Worm (Caenorhabditis elegans): ENCODE data around the gene dyci-1.

dyci-1 gene

ce11 chrIV:6803805-6804344, 18.8 kb upstream of the dyci-1 start:
- TF ChIP-seq fos-1 (tag; optimal IDR thresholded peaks at IDR 0.05) (peak; percentile 18), mab-5 (tag; optimal IDR thresholded peaks at IDR 0.05) (peak; percentile 2), nhr-237 (tag; optimal IDR thresholded peaks at IDR 0.05) (no peak), sma-9 (GFP tag; optimal IDR thresholded peaks at IDR 0.05) (peak; percentile 21), sma-9 (tag; optimal IDR thresholded peaks at IDR 0.05) (no peak), skn-1 (tag; optimal IDR thresholded peaks at IDR 0.05) (no peak)

- no peak for TF ChIP-seq R02D3.7 (tag; optimal IDR thresholded peaks at IDR 0.05)
- TF ChIP-seq ZK546.5 (tag; optimal IDR thresholded peaks at IDR 0.05), result no peak
- no peak for TF ChIP-seq skn-1 (tag; optimal IDR thresholded peaks at IDR 0.05)
- no peak for TF ChIP-seq ceh-16 (tag; optimal IDR thresholded peaks at IDR 0.05)
- TF ChIP-seq nhr-77 (tag; optimal IDR thresholded peaks at IDR 0.05), result no peak
- no peak for TF ChIP-seq ztf-11 (tag; optimal IDR thresholded peaks at IDR 0.05)
- TF ChIP-seq zag-1 (tag; optimal IDR thresholded peaks at IDR 0.05), result no peak
Observed at ce11 chrIV:6803294-6803693, 18.2 kb upstream of the dyci-1 start.

ce11 chrIV:6802132-6802531, 17.1 kb upstream of the dyci-1 start, which contains the start of the genes cest-4 and C17H12.11:
Gene cest-4 (minus strand): TSS chrIV:6802337.
Gene C17H12.11 (plus strand): TSS chrIV:6802387.
- TF ChIP-seq skn-1 (tag; optimal IDR thresholded peaks at IDR 0.05) (peak; percentile 34), crh-2 (tag; optimal IDR thresholded peaks at IDR 0.05) (no peak), ztf-11 (tag; optimal IDR thresholded peaks at IDR 0.05) (no peak), sma-9 (GFP tag; optimal IDR thresholded peaks at IDR 0.05) (peak; percentile 43), sma-9 (tag; optimal IDR thresholded peaks at IDR 0.05) (no peak), nhr-25 (tag; optimal IDR thresholded peaks at IDR 0.05) (no peak), ztf-4 (tag; optimal IDR thresholded peaks at IDR 0.05) (no peak), nhr-77 (tag; optimal IDR thresholded peaks at IDR 0.05) (no peak), ceh-16 (tag; optimal IDR thresholded peaks at IDR 0.05) (no peak), egl-27 (tag; optimal IDR thresholded peaks at IDR 0.05) (no peak), unc-62 (GFP tag; optimal IDR thresholded peaks at IDR 0.05) (no peak), mbf-1 (tag; optimal IDR thresholded peaks at IDR 0.05) (no peak), nhr-21 (tag; optimal IDR thresholded peaks at IDR 0.05) (no peak), R02D3.7 (tag; optimal IDR thresholded peaks at IDR 0.05) (no peak), fos-1 (tag; optimal IDR thresholded peaks at IDR 0.05) (peak; percentile 95), C34F6.9 (tag; optimal IDR thresholded peaks at IDR 0.05) (no peak), elt-3 (tag; optimal IDR thresholded peaks at IDR 0.05) (no peak), ztf-1 (GFP tag; conservative IDR thresholded peaks at IDR 0.05) (no peak)

ce11 chrIV:6795529-6795928, 10.5 kb upstream of the dyci-1 start, which contains the start of the genes C17H12.3 and C17H12.12:
Gene C17H12.3 (minus strand): TSS chrIV:6795629.
Gene C17H12.12 (plus strand): TSS chrIV:6795924.
- TF ChIP-seq snpc-4 (tag; optimal IDR thresholded peaks at IDR 0.05), result no peak
- no peak for TF ChIP-seq unc-55 (GFP tag; optimal IDR thresholded peaks at IDR 0.05)
- no peak for TF ChIP-seq skn-1 (tag; optimal IDR thresholded peaks at IDR 0.05)
- TF ChIP-seq ceh-16 (tag; optimal IDR thresholded peaks at IDR 0.05), result no peak
- TF ChIP-seq ztf-11 (tag; optimal IDR thresholded peaks at IDR 0.05), result no peak
- TF ChIP-seq unc-62 (GFP tag; optimal IDR thresholded peaks at IDR 0.05), result no peak
- no peak for TF ChIP-seq aly-2 (tag; optimal IDR thresholded peaks at IDR 0.05)
- no peak for TF ChIP-seq ZK546.5 (tag; optimal IDR thresholded peaks at IDR 0.05)
- TF ChIP-seq sma-9 (GFP tag; optimal IDR thresholded peaks at IDR 0.05), result no peak
- no peak for TF ChIP-seq sma-9 (tag; optimal IDR thresholded peaks at IDR 0.05)
- no peak for TF ChIP-seq elt-1 (tag; optimal IDR thresholded peaks at IDR 0.05)
- no peak for TF ChIP-seq lsy-2 (tag; optimal IDR thresholded peaks at IDR 0.05)
- no peak for TF ChIP-seq nhr-237 (tag; optimal IDR thresholded peaks at IDR 0.05)
- TF ChIP-seq crh-2 (tag; optimal IDR thresholded peaks at IDR 0.05), result no peak
- no peak for TF ChIP-seq F13H6.1 (tag; optimal IDR thresholded peaks at IDR 0.05)
- TF ChIP-seq gmeb-1 (tag; optimal IDR thresholded peaks at IDR 0.05), result no peak
- TF ChIP-seq fos-1 (tag; optimal IDR thresholded peaks at IDR 0.05), result no peak
- TF ChIP-seq nhr-10 (tag; optimal IDR thresholded peaks at IDR 0.05), result no peak
- TF ChIP-seq ceh-82 (tag; optimal IDR thresholded peaks at IDR 0.05), result no peak
- TF ChIP-seq R02D3.7 (tag; optimal IDR thresholded peaks at IDR 0.05), result no peak

- TF ChIP-seq C34F6.9 (tag; optimal IDR thresholded peaks at IDR 0.05), result no peak
- no peak for TF ChIP-seq sma-9 (GFP tag; optimal IDR thresholded peaks at IDR 0.05)
- TF ChIP-seq sma-9 (tag; optimal IDR thresholded peaks at IDR 0.05), result no peak
- TF ChIP-seq nhr-12 (tag; optimal IDR thresholded peaks at IDR 0.05), result no peak
- TF ChIP-seq elt-1 (tag; optimal IDR thresholded peaks at IDR 0.05), result no peak
- no peak for TF ChIP-seq ama-1 (optimal IDR thresholded peaks at IDR 0.05)
- no peak for TF ChIP-seq lin-13 (GFP tag; optimal IDR thresholded peaks at IDR 0.05)
- TF ChIP-seq nhr-129 (tag; optimal IDR thresholded peaks at IDR 0.05), result no peak
- no peak for TF ChIP-seq mbf-1 (tag; optimal IDR thresholded peaks at IDR 0.05)
- TF ChIP-seq sma-3 (GFP tag; optimal IDR thresholded peaks at IDR 0.05), result no peak
- no peak for TF ChIP-seq mdl-1 (tag; optimal IDR thresholded peaks at IDR 0.05)
- no peak for TF ChIP-seq fos-1 (tag; optimal IDR thresholded peaks at IDR 0.05)
- TF ChIP-seq nhr-23 (tag; optimal IDR thresholded peaks at IDR 0.05), result no peak
- TF ChIP-seq unc-55 (GFP tag; optimal IDR thresholded peaks at IDR 0.05), result no peak
- no peak for TF ChIP-seq nhr-10 (tag; optimal IDR thresholded peaks at IDR 0.05)
- TF ChIP-seq blmp-1 (tag; optimal IDR thresholded peaks at IDR 0.05; ENCODE audit: insufficient read depth), result no peak
- TF ChIP-seq sem-4 (tag; optimal IDR thresholded peaks at IDR 0.05), result no peak
- no peak for TF ChIP-seq ztf-4 (tag; optimal IDR thresholded peaks at IDR 0.05)
- TF ChIP-seq crh-2 (tag; optimal IDR thresholded peaks at IDR 0.05), result no peak
- no peak for TF ChIP-seq lsy-2 (tag; optimal IDR thresholded peaks at IDR 0.05)
- TF ChIP-seq zag-1 (tag; optimal IDR thresholded peaks at IDR 0.05), result no peak
Observed at ce11 chrIV:6793310-6793966, 8.4 kb upstream of the dyci-1 start.

All from whole organism, L2 larva.